Worm (Caenorhabditis elegans): Measurements from ENCODE around the gene nhr-39.
A peak's percentile ranks its signal among the peaks of the same experiment; 100 is the strongest.

Gene nhr-39

ce11 chrV:9340318-9340717 lies 37.2 kb downstream of the nhr-39 start (continued):
- no peak for TF ChIP-seq rpc-1 (optimal IDR thresholded peaks at IDR 0.05)
- no peak for TF ChIP-seq rpc-1 (tag; optimal IDR thresholded peaks at IDR 0.05)
- peak; percentile 23 for TF ChIP-seq mxl-1 (tag; optimal IDR thresholded peaks at IDR 0.05)
- peak; percentile 37 for TF ChIP-seq F49E8.2 (tag; optimal IDR thresholded peaks at IDR 0.05; ENCODE audit: insufficient read depth)
- TF ChIP-seq dpl-1 (GFP tag; optimal IDR thresholded peaks at IDR 0.05), result no peak
- TF ChIP-seq ceh-58 (GFP tag; IDR thresholded peaks at IDR 0.05), result 0 out of 2 replicates have a peak, but pooled peaks have one; percentile 86
- no peak for TF ChIP-seq ztf-6 (GFP tag; IDR thresholded peaks at IDR 0.05)
- TF ChIP-seq rcor-1 (GFP tag; IDR thresholded peaks at IDR 0.05), result no peak; the same call in 1 of the 2 replicates
- peak; percentile 8 for TF ChIP-seq K12H6.12 (tag; optimal IDR thresholded peaks at IDR 0.05)
- TF ChIP-seq sptf-2 (GFP tag; optimal IDR thresholded peaks at IDR 0.05), result no peak
- no peak for TF ChIP-seq tbx-9 (tag; optimal IDR thresholded peaks at IDR 0.05; ENCODE audit: borderline replicate concordance)
- TF ChIP-seq ceh-27 (GFP tag; optimal IDR thresholded peaks at IDR 0.05), result no peak
- no peak for TF ChIP-seq let-526 (GFP tag; IDR thresholded peaks at IDR 0.05)
- TF ChIP-seq bed-1 (GFP tag; IDR thresholded peaks at IDR 0.05), result 0 out of 2 replicates have a peak, but pooled peaks have one; percentile 23
- no peak for TF ChIP-seq tbp1 (GFP tag; optimal IDR thresholded peaks at IDR 0.05)
- no peak for TF ChIP-seq ccch-3 (GFP tag; optimal IDR thresholded peaks at IDR 0.05)
- TF ChIP-seq madf-10 (tag; optimal IDR thresholded peaks at IDR 0.05), result no peak
- TF ChIP-seq attf-6 (GFP tag; IDR thresholded peaks at IDR 0.05), result 0 out of 2 replicates have a peak, but pooled peaks have one; percentile 42
- TF ChIP-seq ekl-4 (GFP tag; IDR thresholded peaks at IDR 0.05), result peak; percentile 75
- no peak for TF ChIP-seq nhr-27 (tag; optimal IDR thresholded peaks at IDR 0.05)
- TF ChIP-seq Y56A3A.18 (GFP tag; IDR thresholded peaks at IDR 0.05), result peak; percentile 94
- no peak for TF ChIP-seq snpc-3.4 (tag; optimal IDR thresholded peaks at IDR 0.05)
- 0 out of 2 replicates have a peak, but pooled peaks have one; percentile 24 for TF ChIP-seq Y67H2A.10 (GFP tag; conservative IDR thresholded peaks at IDR 0.05)
- TF ChIP-seq madf-6 (GFP tag; IDR thresholded peaks at IDR 0.05), result peak; percentile 61
- TF ChIP-seq ztf-3 (GFP tag; optimal IDR thresholded peaks at IDR 0.05), result no peak
- peak; percentile 59; the same call in 1 of the 2 replicates for TF ChIP-seq ceh-91 (GFP tag; IDR thresholded peaks at IDR 0.05)
- no peak for TF ChIP-seq mes-4 (tag; optimal IDR thresholded peaks at IDR 0.05)
- TF ChIP-seq ama-1 (optimal IDR thresholded peaks at IDR 0.05), result no peak
- no peak for TF ChIP-seq ama-1 (GFP tag; optimal IDR thresholded peaks at IDR 0.05)
- TF ChIP-seq F52B5.7 (tag; optimal IDR thresholded peaks at IDR 0.05), result no peak
- TF ChIP-seq unc-130 (GFP tag; optimal IDR thresholded peaks at IDR 0.05), result no peak
- peak; percentile 49 for TF ChIP-seq chd-7 (tag; optimal IDR thresholded peaks at IDR 0.05)
- TF ChIP-seq ceh-79 (tag; optimal IDR thresholded peaks at IDR 0.05), result peak; percentile 52
- TF ChIP-seq rec-8 (tag; optimal IDR thresholded peaks at IDR 0.05), result no peak
- TF ChIP-seq Y53G8AR.9 (GFP tag; conservative IDR thresholded peaks at IDR 0.05), result peak; percentile 96
- no peak for TF ChIP-seq unc-62 (GFP tag; optimal IDR thresholded peaks at IDR 0.05)
- 0 out of 2 replicates have a peak, but pooled peaks have one; percentile 13 for TF ChIP-seq attf-3 (GFP tag; conservative IDR thresholded peaks at IDR 0.05)
- TF ChIP-seq bed-2 (GFP tag; IDR thresholded peaks at IDR 0.05), result no peak
- peak; percentile 52 for TF ChIP-seq B0336.3 (GFP tag; IDR thresholded peaks at IDR 0.05)
- no peak for TF ChIP-seq pha-4 (tag; optimal IDR thresholded peaks at IDR 0.05)
- TF ChIP-seq F39B2.1 (GFP tag; IDR thresholded peaks at IDR 0.05), result peak; percentile 50; the same call in 1 of the 2 replicates
- no peak for TF ChIP-seq hlh-26 (GFP tag; conservative IDR thresholded peaks at IDR 0.05)
- no peak for TF ChIP-seq egrh-3 (GFP tag; IDR thresholded peaks at IDR 0.05)
- no peak for TF ChIP-seq akir-1 (GFP tag; optimal IDR thresholded peaks at IDR 0.05)
- TF ChIP-seq nhr-90 (tag; optimal IDR thresholded peaks at IDR 0.05), result no peak
- peak; percentile 92 for TF ChIP-seq Y79H2A.3 (GFP tag; conservative IDR thresholded peaks at IDR 0.05)
- no peak for TF ChIP-seq snpc-4 (GFP tag; optimal IDR thresholded peaks at IDR 0.05)
- no peak for TF ChIP-seq snpc-4 (tag; optimal IDR thresholded peaks at IDR 0.05)
- TF ChIP-seq lir-1 (GFP tag; conservative IDR thresholded peaks at IDR 0.05), result no peak
- TF ChIP-seq C17E4.6 (GFP tag; IDR thresholded peaks at IDR 0.05), result peak; percentile 54; the same call in 1 of the 2 replicates
